Fruit fly (Drosophila melanogaster): ENCODE results near the gene Polr2C.

Polr2C gene

DNA sequence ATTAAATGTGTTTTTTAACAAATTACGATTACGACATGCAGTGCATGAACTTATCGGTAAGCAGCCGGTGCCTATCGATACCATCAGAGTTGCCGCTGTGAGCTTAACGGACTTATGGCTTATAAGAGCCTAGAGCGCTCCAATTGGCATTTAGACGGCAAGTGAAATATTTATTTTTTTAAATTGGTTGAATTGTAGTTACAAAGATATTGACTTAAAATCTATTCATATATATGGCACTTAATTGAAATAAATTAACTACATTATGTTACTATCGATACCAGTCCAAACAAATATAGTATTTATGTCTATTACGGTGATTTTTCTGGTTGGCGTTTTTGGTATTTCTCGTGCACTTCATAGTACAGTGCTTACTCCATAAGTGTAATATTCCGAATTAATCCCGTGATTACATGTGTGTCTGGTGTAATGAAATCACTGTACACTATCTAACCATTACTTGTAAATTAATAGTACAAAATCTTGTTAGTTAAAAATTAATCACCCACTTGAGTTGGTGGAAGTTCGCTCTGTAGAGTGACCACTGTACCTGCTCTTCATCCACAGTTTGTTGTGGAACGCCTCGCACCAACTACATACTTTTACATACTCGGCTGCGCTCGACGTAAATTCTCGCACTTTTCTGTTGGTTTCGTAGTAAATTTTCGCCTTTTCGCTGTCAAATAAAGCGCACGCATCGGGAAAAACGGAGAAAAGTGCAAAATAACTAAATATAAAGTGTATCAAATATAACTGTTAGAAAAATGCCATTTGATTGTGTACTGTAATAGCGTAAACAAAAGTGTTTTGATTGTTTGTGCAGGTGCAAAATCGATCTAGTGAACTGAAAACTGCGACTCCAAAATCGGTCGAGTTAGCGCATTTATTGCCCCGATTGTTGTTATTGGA lies 2.1 kb downstream of the Polr2C start, which contains the start of the genes mRpS23 and CenG1A:
mRpS23 (minus strand) TSS at position 71 of the 909 bp plus-strand sequence.
CenG1A (plus strand) TSS at position 563 of the 909 bp plus-strand sequence.
- TF ChIP-seq GATAd (GFP tag; optimal IDR thresholded peaks at IDR 0.05) = peak; percentile 98
- TF ChIP-seq lola (GFP tag; optimal IDR thresholded peaks at IDR 0.05) = no peak
- TF ChIP-seq Mio (GFP tag; optimal IDR thresholded peaks at IDR 0.05) = peak; percentile 97
- TF ChIP-seq tai (GFP tag; optimal IDR thresholded peaks at IDR 0.05) = no peak
- no peak for TF ChIP-seq Hr78 (GFP tag; optimal IDR thresholded peaks at IDR 0.05)
- no peak for TF ChIP-seq Dif (GFP tag; optimal IDR thresholded peaks at IDR 0.05; ENCODE audit: partially characterized antibody)
- TF ChIP-seq sv (GFP tag; optimal IDR thresholded peaks at IDR 0.05) = peak; percentile 100
- peak; percentile 100 for TF ChIP-seq HLH106 (tag; optimal IDR thresholded peaks at IDR 0.05)
- peak; percentile 99 for TF ChIP-seq psq (GFP tag; optimal IDR thresholded peaks at IDR 0.05)
- peak; percentile 6 for TF ChIP-seq Myc (optimal IDR thresholded peaks at IDR 0.05)
- TF ChIP-seq Jra (GFP tag; optimal IDR thresholded peaks at IDR 0.05) = peak; percentile 99
- TF ChIP-seq Sp1 (GFP tag; optimal IDR thresholded peaks at IDR 0.05) = peak; percentile 100
- TF ChIP-seq Rel (GFP tag; optimal IDR thresholded peaks at IDR 0.05) = peak; percentile 99
- TF ChIP-seq Rel (tag; optimal IDR thresholded peaks at IDR 0.05) = peak; percentile 96
- TF ChIP-seq dmrt93B (GFP tag; optimal IDR thresholded peaks at IDR 0.05) = peak; percentile 99
- peak; percentile 98 for TF ChIP-seq jim (GFP tag; optimal IDR thresholded peaks at IDR 0.05)
- peak; percentile 100 for TF ChIP-seq rgr (GFP tag; optimal IDR thresholded peaks at IDR 0.05)
- TF ChIP-seq woc (GFP tag; optimal IDR thresholded peaks at IDR 0.05) = peak; percentile 100
- peak; percentile 100 for TF ChIP-seq ey (GFP tag; optimal IDR thresholded peaks at IDR 0.05)
- TF ChIP-seq sage (GFP tag; optimal IDR thresholded peaks at IDR 0.05) = peak; percentile 99
- TF ChIP-seq dsf (GFP tag; optimal IDR thresholded peaks at IDR 0.05; ENCODE audit: borderline replicate concordance) = peak; percentile 98
- no peak for TF ChIP-seq N (GFP tag; optimal IDR thresholded peaks at IDR 0.05)
- peak; percentile 100 for TF ChIP-seq h (GFP tag; optimal IDR thresholded peaks at IDR 0.05)
- peak; percentile 100 for TF ChIP-seq Hnf4 (GFP tag; optimal IDR thresholded peaks at IDR 0.05)
- no peak for TF ChIP-seq CrebA (GFP tag; optimal IDR thresholded peaks at IDR 0.05; ENCODE audit: borderline replicate concordance)
- TF ChIP-seq fru (GFP tag; optimal IDR thresholded peaks at IDR 0.05) = peak; percentile 100
- TF ChIP-seq dl (GFP tag; optimal IDR thresholded peaks at IDR 0.05; ENCODE audit: insufficient read depth in 1 of 2, partially characterized antibody in 2 of 2) = no peak
- TF ChIP-seq br (GFP tag; optimal IDR thresholded peaks at IDR 0.05) = peak; percentile 100
- no peak for TF ChIP-seq Vsx2 (GFP tag; optimal IDR thresholded peaks at IDR 0.05; ENCODE audit: partially characterized antibody)
- TF ChIP-seq foxo (GFP tag; optimal IDR thresholded peaks at IDR 0.05) = peak; percentile 99 to 100
- TF ChIP-seq Hr83 (GFP tag; optimal IDR thresholded peaks at IDR 0.05; ENCODE audit: poor library complexity, severe bottlenecking) = peak; percentile 100
- peak; percentile 99 for TF ChIP-seq CG9705 (GFP tag; optimal IDR thresholded peaks at IDR 0.05)
- peak; percentile 99 for TF ChIP-seq CG32264 (GFP tag; optimal IDR thresholded peaks at IDR 0.05)
- peak; percentile 100 for TF ChIP-seq OdsH (GFP tag; optimal IDR thresholded peaks at IDR 0.05)

DNA sequence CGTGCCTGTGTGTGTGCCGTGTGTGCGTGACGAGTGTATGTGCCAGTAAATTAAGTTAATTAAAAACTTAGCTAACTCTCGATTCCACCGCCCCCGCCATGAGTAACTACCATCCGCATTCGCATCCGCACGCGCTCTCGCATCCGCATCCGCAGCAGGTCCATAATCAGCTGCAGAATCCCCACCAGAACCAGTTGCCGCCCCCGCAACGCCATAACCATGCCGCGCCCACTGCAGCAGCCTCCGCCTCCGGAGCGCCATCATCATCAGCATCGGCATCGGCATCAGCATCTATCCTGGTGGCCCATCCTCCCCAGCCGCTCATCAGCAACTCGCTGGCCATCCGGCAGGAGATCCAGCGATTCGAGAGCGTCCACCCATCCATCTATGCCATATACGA lies 2.8 kb downstream of the Polr2C start:
- no peak for TF ChIP-seq dmrt93B (GFP tag; optimal IDR thresholded peaks at IDR 0.05)

DNA sequence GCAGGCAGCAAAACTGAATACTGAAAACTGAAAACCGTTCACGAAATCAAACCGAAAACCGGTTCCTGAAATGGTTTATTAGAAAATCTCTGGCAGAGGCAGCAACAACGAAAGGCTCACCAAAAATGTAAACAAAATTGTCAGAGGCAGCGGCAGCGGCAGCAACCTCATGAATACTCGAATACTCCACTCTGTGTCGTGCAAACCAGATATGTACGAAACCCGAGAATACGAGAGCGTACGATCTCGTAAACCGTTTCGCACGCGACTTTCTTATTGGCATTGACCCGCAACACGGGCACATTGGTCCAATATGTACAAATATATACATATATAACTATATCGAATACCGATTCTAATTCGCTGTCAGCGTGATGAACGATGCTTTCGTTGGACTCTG lies 4.4 kb downstream of the Polr2C start:
- TF ChIP-seq h (GFP tag; optimal IDR thresholded peaks at IDR 0.05) (peak; percentile 16), OdsH (GFP tag; optimal IDR thresholded peaks at IDR 0.05) (no peak), psq (GFP tag; optimal IDR thresholded peaks at IDR 0.05) (peak; percentile 17), pan (optimal IDR thresholded peaks at IDR 0.05) (no peak), sage (GFP tag; optimal IDR thresholded peaks at IDR 0.05) (peak; percentile 63), CrebA (GFP tag; optimal IDR thresholded peaks at IDR 0.05; ENCODE audit: borderline replicate concordance) (no peak), Vsx2 (GFP tag; optimal IDR thresholded peaks at IDR 0.05; ENCODE audit: partially characterized antibody) (no peak), HLH106 (tag; optimal IDR thresholded peaks at IDR 0.05) (no peak), usp (GFP tag; optimal IDR thresholded peaks at IDR 0.05) (no peak), Hnf4 (GFP tag; optimal IDR thresholded peaks at IDR 0.05) (no peak), Myc (optimal IDR thresholded peaks at IDR 0.05) (no peak)

All from whole organism, wandering third instar larva.